Worm (Caenorhabditis elegans) whole organism, L3 larva: ENCODE data around the gene plpp-1.2.

Experiments
- ZK546.5 ChIP-seq: sonication (generic microtip); optimal IDR thresholded peaks from 2 replicates; lab custom pipeline; 2017; ENCODE audit warnings: missing biosample characterization, missing genetic modification characterization
- aly-2 ChIP-seq: fragments of 150-350 bp; optimal IDR thresholded peaks from 2 replicates; lab custom pipeline; 2014; ENCODE audit warnings: missing biosample characterization, missing genetic modification characterization
- ceh-28 ChIP-seq: fragments of 150-350 bp; optimal IDR thresholded peaks from 2 replicates; lab custom pipeline; 2014; ENCODE audit warnings: missing biosample characterization, missing genetic modification reagents, missing genetic modification characterization
- ceh-82 ChIP-seq: fragments of 150-350 bp; optimal IDR thresholded peaks from 2 replicates; lab custom pipeline; 2014; ENCODE audit warnings: missing biosample characterization, missing genetic modification characterization
- daf-12 ChIP-seq: fragments of 150-350 bp; optimal IDR thresholded peaks from 2 replicates; lab custom pipeline; 2014; ENCODE audit warnings: missing biosample characterization, missing genetic modification reagents, missing genetic modification characterization
- egl-27 ChIP-seq: sonication (generic microtip); optimal IDR thresholded peaks from 4 replicates; lab custom pipeline; 2017; ENCODE audit warnings: missing biosample characterization, missing genetic modification reagents, missing genetic modification characterization
- egl-5 ChIP-seq: fragments of 150-350 bp; optimal IDR thresholded peaks from 2 replicates; lab custom pipeline; 2017; ENCODE audit warnings: missing biosample characterization, missing genetic modification reagents, missing genetic modification characterization, inconsistent platforms
- elt-2 ChIP-seq: sonication (generic microtip); optimal IDR thresholded peaks from 2 replicates; lab custom pipeline; 2016; ENCODE audit warnings: missing genetic modification reagents, mild to moderate bottlenecking, missing genetic modification characterization, missing compliant biosample characterization
- eor-1 ChIP-seq, 2 experiments: fragments of 150-350 bp; optimal IDR thresholded peaks; 2 replicates each; lab custom pipeline; 2014 to 2018; ENCODE audit warnings: missing biosample characterization in 2 of 2, missing genetic modification characterization in 2 of 2
- fkh-2 ChIP-seq: fragments of 150-350 bp; optimal IDR thresholded peaks from 2 replicates; lab custom pipeline; 2014; ENCODE audit warnings: missing biosample characterization, missing genetic modification reagents, missing genetic modification characterization
- hmg-11 ChIP-seq: sonication (generic microtip); optimal IDR thresholded peaks from 2 replicates; lab custom pipeline; 2016; ENCODE audit warnings: missing genetic modification characterization, missing compliant biosample characterization
- lin-39 ChIP-seq: fragments of 150-350 bp; optimal IDR thresholded peaks from 2 replicates; lab custom pipeline; 2018; ENCODE audit warnings: missing biosample characterization, missing genetic modification reagents, missing genetic modification characterization
- lsy-12 ChIP-seq: sonication (generic microtip); optimal IDR thresholded peaks from 2 replicates; lab custom pipeline; 2016; ENCODE audit warnings: mild to moderate bottlenecking, missing genetic modification characterization, missing compliant biosample characterization
- mdl-1 ChIP-seq: fragments of 150-350 bp; optimal IDR thresholded peaks from 2 replicates; lab custom pipeline; 2014; ENCODE audit warnings: missing biosample characterization, missing genetic modification characterization
- mml-1 ChIP-seq: fragments of 150-350 bp; sonication (generic microtip); optimal IDR thresholded peaks from 3 replicates; lab custom pipeline; 2014; ENCODE audit warnings: missing biosample characterization, missing genetic modification characterization
- nfya-1 ChIP-seq: sonication (generic microtip); optimal IDR thresholded peaks from 2 replicates; lab custom pipeline; 2017; ENCODE audit warnings: missing genetic modification characterization, mild to moderate bottlenecking, missing compliant biosample characterization, antibody characterized with exemption, moderate library complexity; ENCODE audit not compliant: insufficient read depth
- nhr-11 ChIP-seq: fragments of 150-350 bp; optimal IDR thresholded peaks from 2 replicates; lab custom pipeline; 2014; ENCODE audit warnings: missing biosample characterization, missing genetic modification characterization
- nhr-23 ChIP-seq: fragments of 150-350 bp; optimal IDR thresholded peaks from 2 replicates; lab custom pipeline; 2014; ENCODE audit warnings: missing biosample characterization, missing genetic modification reagents, missing genetic modification characterization
- nhr-237 ChIP-seq: fragments of 150-350 bp; optimal IDR thresholded peaks from 2 replicates; lab custom pipeline; 2014; ENCODE audit warnings: missing biosample characterization, missing genetic modification characterization
- nhr-25 ChIP-seq: sonication (generic microtip); optimal IDR thresholded peaks from 2 replicates; lab custom pipeline; 2017; ENCODE audit warnings: missing biosample characterization, missing genetic modification characterization
- nhr-28 ChIP-seq: fragments of 150-350 bp; optimal IDR thresholded peaks from 2 replicates; lab custom pipeline; 2014; ENCODE audit warnings: missing biosample characterization, missing genetic modification characterization
- nhr-43 ChIP-seq: sonication (generic microtip); optimal IDR thresholded peaks from 2 replicates; lab custom pipeline; 2016; ENCODE audit warnings: mild to moderate bottlenecking, missing genetic modification characterization, missing compliant biosample characterization; ENCODE audit not compliant: poor library complexity, severe bottlenecking
- nhr-67 ChIP-seq: fragments of 150-350 bp; optimal IDR thresholded peaks from 2 replicates; lab custom pipeline; 2014; ENCODE audit warnings: missing biosample characterization, missing genetic modification characterization
- nhr-76 ChIP-seq: fragments of 150-350 bp; sonication (generic microtip); optimal IDR thresholded peaks from 5 replicates; lab custom pipeline; 2014; ENCODE audit warnings: missing biosample characterization, missing genetic modification characterization
- nhr-77 ChIP-seq: fragments of 150-350 bp; optimal IDR thresholded peaks from 2 replicates; lab custom pipeline; 2014; ENCODE audit warnings: missing biosample characterization, missing genetic modification characterization
- pha-4 ChIP-seq: fragments of 150-350 bp; optimal IDR thresholded peaks from 2 replicates; lab custom pipeline; 2014; ENCODE audit warnings: missing biosample characterization, missing genetic modification reagents, missing genetic modification characterization
- pqm-1 ChIP-seq: fragments of 150-350 bp; optimal IDR thresholded peaks from 2 replicates; lab custom pipeline; 2017; ENCODE audit warnings: missing biosample characterization, missing genetic modification characterization, inconsistent platforms
- sea-2 ChIP-seq: fragments of 150-350 bp; sonication (generic microtip); optimal IDR thresholded peaks from 4 replicates; lab custom pipeline; 2014; ENCODE audit warnings: missing biosample characterization, missing genetic modification reagents, missing genetic modification characterization
- tbx-2 ChIP-seq: sonication (generic microtip); optimal IDR thresholded peaks from 2 replicates; lab custom pipeline; 2016; ENCODE audit warnings: mild to moderate bottlenecking, missing genetic modification characterization, missing compliant biosample characterization
- unc-39 ChIP-seq: sonication (generic microtip); optimal IDR thresholded peaks from 4 replicates; lab custom pipeline; 2017; ENCODE audit warnings: missing biosample characterization, missing genetic modification characterization
- ztf-11 ChIP-seq: fragments of 150-350 bp; optimal IDR thresholded peaks from 2 replicates; lab custom pipeline; 2014; ENCODE audit warnings: missing biosample characterization, missing genetic modification characterization
- ztf-4 ChIP-seq: fragments of 150-350 bp; optimal IDR thresholded peaks from 2 replicates; lab custom pipeline; 2014; ENCODE audit warnings: missing biosample characterization, missing genetic modification characterization

Gene plpp-1.2

DNA sequence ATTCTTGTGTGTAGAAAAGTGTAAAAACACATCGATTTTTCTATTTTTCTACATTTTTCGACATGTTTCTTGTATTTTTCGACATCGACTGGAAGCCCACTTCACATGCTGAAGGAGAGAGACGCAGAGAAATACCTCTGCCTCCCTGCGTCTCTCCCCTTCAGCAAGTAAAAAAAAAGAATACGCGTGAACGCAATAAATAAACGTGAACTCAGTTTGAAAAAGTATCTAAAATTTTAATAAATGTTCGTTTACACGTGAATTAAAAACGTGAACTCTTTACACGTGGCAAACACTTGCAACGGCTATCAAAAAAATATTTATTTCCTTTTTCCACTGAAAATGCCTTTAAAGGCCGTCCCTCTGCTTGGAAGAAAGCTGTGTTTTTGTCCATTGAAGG lies 17.6 kb downstream of the plpp-1.2 start, which contains the start of gene R05G9.1:
R05G9.1 (plus strand) TSS at position 343 of the 400 bp plus-strand sequence.
- TF ChIP-seq nhr-28 (tag; lab: Kevin White, UChicago) (no peak), hmg-11 (tag; lab: Kevin White, UChicago) (no peak), eor-1 (tag; optimal IDR thresholded peaks at IDR 0.05; lab: Kevin White, UChicago) (no peak)

DNA sequence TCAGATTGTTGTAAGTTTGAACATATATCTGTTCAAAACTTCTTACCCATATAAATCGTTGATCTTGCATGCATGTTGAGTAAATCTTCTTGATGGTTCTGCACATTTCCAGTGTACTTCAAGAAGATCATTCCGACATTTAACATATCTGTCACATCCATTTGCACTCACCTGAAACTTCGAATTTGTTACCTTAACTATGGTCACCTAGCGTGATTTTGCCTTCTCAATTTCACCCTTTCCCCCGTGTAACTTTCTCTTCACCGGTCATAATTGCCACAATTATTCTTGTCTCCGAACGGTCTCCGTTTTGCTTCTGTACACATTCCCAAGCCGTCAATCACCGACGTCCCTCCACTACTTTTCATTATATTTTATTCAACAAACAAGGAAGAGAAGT lies 28.1 kb downstream of the plpp-1.2 start:
- TF ChIP-seq lsy-12 (tag; lab: Kevin White, UChicago) = no peak
- TF ChIP-seq hmg-11 (tag; lab: Kevin White, UChicago) = no peak
- no peak for TF ChIP-seq daf-12 (tag; lab: Kevin White, UChicago)
- no peak for TF ChIP-seq aly-2 (tag; lab: Kevin White, UChicago)
- TF ChIP-seq nhr-25 (tag; lab: Kevin White, UChicago) = no peak
- no peak for TF ChIP-seq ceh-82 (tag; lab: Kevin White, UChicago)

DNA sequence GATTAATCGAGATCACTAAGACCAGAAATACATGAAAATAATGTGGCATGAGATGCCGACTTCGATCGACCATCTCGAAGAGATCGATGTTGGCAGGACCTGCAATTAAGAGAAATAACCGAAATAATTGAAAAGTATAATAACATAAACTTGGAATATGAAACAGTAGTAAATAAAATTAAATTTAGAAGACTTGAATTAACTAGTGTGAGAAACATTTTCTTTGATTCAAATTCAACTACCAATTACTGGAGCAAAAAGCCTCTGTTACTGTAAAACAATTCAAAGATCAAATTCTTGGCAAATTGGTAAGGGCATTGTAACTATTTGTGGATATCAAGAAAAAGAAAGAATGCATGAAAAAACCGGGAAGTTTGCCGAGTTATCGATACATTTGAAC lies 28.6 kb downstream of the plpp-1.2 start, which contains the start of gene R05G9R.1:
R05G9R.1 (minus strand) TSS at position 101 of the 400 bp plus-strand sequence.
- TF ChIP-seq hmg-11 (tag; lab: Kevin White, UChicago) (no peak), eor-1 (tag; optimal IDR thresholded peaks at IDR 0.05; lab: Kevin White, UChicago) (no peak), tbx-2 (tag; lab: Kevin White, UChicago) (no peak), ceh-28 (no peak)

DNA sequence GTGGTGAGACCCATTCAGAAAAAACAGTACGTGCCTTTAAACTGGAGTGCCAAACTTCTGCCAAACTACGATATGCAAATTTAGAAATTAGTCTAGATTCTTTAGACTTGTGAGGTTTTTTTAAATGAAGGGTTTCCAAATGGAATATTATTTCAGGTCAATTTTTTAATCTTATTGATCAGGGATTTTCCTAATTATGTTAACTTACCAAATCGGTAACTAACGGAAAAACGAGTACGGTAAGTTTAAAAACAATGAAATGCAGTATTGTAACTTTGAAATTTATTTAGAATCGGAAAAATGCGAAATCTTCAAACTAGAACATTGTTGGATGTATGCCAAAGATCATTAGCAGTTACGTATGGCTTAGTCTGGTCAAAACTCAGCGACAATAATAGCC lies 31.0 kb downstream of the plpp-1.2 start, which contains the start of gene C56E6.7:
C56E6.7 (plus strand) TSS at position 301 of the 400 bp plus-strand sequence.
- TF ChIP-seq daf-12 (tag; lab: Kevin White, UChicago) = no peak
- TF ChIP-seq eor-1 (tag; optimal IDR thresholded peaks at IDR 0.05; lab: Kevin White, UChicago) = no peak
- TF ChIP-seq nhr-25 (tag; lab: Kevin White, UChicago) = no peak
- TF ChIP-seq ztf-4 = no peak
- TF ChIP-seq hmg-11 (tag; lab: Kevin White, UChicago) = no peak
- TF ChIP-seq nfya-1 = no peak
- no peak for TF ChIP-seq nhr-28 (tag; lab: Kevin White, UChicago)
- no peak for TF ChIP-seq tbx-2 (tag; lab: Kevin White, UChicago)
- no peak for TF ChIP-seq nhr-76 (tag; lab: Kevin White, UChicago)
- no peak for TF ChIP-seq lin-39 (tag; lab: Kevin White, UChicago)
- no peak for TF ChIP-seq nhr-11 (tag; lab: Kevin White, UChicago)
- TF ChIP-seq nhr-43 (tag; lab: Kevin White, UChicago) = no peak
- TF ChIP-seq mdl-1 (tag; lab: Kevin White, UChicago) = no peak
- TF ChIP-seq nhr-23 (tag; lab: Kevin White, UChicago) = no peak
- TF ChIP-seq ceh-82 (tag; lab: Kevin White, UChicago) = no peak
- TF ChIP-seq ztf-11 = no peak
- no peak for TF ChIP-seq egl-5 (tag; lab: Kevin White, UChicago)
- no peak for TF ChIP-seq lsy-12 (tag; lab: Kevin White, UChicago)
- TF ChIP-seq nhr-67 = no peak

DNA sequence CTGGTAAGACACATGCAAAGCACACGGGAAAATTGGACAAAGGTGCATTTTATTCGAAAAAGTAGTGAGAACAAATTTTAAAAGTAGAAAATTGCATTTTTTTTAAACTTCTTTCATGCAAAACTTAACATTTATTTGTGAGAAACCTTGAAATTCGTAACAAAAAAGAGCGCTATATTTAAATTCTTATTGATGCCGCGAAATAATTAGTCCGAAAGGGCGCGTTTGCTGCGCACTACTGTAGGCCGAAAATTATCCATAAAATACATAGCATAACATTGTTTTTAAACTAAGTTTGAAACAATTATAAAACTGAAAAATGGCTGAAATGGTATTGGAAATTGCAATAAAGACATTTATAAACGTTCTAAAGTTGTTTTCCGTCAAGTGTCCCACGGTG lies 34.4 kb downstream of the plpp-1.2 start:
- TF ChIP-seq nhr-77 (tag; lab: Kevin White, UChicago) = no peak
- TF ChIP-seq egl-27 = no peak
- no peak for TF ChIP-seq fkh-2
- TF ChIP-seq ZK546.5 = no peak
- no peak for TF ChIP-seq lsy-12 (tag; lab: Kevin White, UChicago)
- no peak for TF ChIP-seq pha-4 (tag; lab: Kevin White, UChicago)
- no peak for TF ChIP-seq aly-2 (tag; lab: Kevin White, UChicago)
- TF ChIP-seq unc-39 (tag; lab: Kevin White, UChicago) = no peak
- TF ChIP-seq elt-2 (tag; lab: Kevin White, UChicago) = no peak
- no peak for TF ChIP-seq nhr-237
- no peak for TF ChIP-seq nhr-76 (tag; lab: Kevin White, UChicago)
- no peak for TF ChIP-seq ceh-28
- TF ChIP-seq nhr-67 = no peak
- no peak for TF ChIP-seq nfya-1
- no peak for TF ChIP-seq mml-1 (tag; lab: Kevin White, UChicago)

- peak; percentile 91 for TF ChIP-seq pqm-1 (tag; lab: Kevin White, UChicago)
- TF ChIP-seq elt-2 (tag; lab: Kevin White, UChicago) = peak; percentile 89
- no peak for TF ChIP-seq sea-2 (GFP tag; lab: Kevin White, UChicago)
Measured at ce11 chrII:6520103-6520502, 34.8 kb downstream of the plpp-1.2 start.
